Worm (Caenorhabditis elegans): ENCODE results near the gene F13A7.7.

F13A7.7 gene

DNA sequence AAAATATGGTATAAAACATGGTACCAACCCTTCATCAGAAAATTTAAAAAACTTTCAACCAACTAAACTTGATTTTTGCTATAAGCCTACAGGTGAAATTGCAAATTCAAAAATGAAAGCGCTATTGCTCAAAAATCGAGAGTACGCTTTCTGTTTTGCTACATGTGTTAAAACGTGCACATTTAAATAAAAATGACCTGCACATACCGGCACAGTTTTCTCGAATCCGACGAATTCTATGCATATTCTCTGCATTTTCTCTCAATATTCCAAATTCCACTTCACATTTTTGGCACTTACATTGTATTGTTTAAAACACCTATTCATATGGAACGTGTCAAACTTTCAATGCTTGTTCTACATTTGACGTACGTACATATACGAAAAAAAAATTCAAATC lies 26.9 kb upstream of the F13A7.7 start, which contains the start of gene srh-145:
Gene srh-145 (plus strand): TSS at position 193 of the 400 bp plus-strand sequence.
- TF ChIP-seq tlp-1 (tag; optimal IDR thresholded peaks at IDR 0.05) (no peak), nhr-20 (tag; optimal IDR thresholded peaks at IDR 0.05) (no peak), lsy-2 (tag; optimal IDR thresholded peaks at IDR 0.05) (no peak), jun-1 (tag; optimal IDR thresholded peaks at IDR 0.05) (no peak), elt-3 (tag; optimal IDR thresholded peaks at IDR 0.05) (no peak), ceh-63 (GFP tag; optimal IDR thresholded peaks at IDR 0.05) (no peak), nhr-12 (tag; optimal IDR thresholded peaks at IDR 0.05) (no peak), efl-3 (GFP tag; optimal IDR thresholded peaks at IDR 0.05) (no peak), nhr-76 (tag; optimal IDR thresholded peaks at IDR 0.05) (no peak), pax-3 (tag; optimal IDR thresholded peaks at IDR 0.05) (no peak), swsn-7 (tag; optimal IDR thresholded peaks at IDR 0.05) (no peak), lin-14 (GFP tag; optimal IDR thresholded peaks at IDR 0.05) (no peak), sup-37 (GFP tag; optimal IDR thresholded peaks at IDR 0.05) (no peak), unc-30 (tag; optimal IDR thresholded peaks at IDR 0.05) (no peak), mab-9 (GFP tag; IDR thresholded peaks at IDR 0.05) (no peak), nhr-19 (GFP tag; conservative IDR thresholded peaks at IDR 0.05) (no peak)

DNA sequence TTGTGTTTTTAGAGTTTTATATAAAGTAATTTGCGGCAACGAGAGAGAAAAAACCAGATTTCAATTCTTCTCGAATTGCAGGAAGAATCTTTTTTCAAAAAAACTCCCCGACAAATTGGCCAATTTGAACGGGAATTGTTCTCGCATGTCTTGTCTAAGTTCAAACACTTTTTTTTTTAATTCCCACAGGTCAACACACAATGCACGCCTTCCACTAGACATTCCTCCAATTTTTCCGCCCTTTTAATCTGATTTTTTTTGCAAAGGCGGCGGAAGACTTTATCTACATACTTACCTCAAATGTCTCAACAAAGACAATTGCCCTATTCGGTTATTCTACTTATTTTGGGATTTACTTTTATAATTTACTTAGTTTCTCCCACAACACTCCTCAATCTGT lies 24.0 kb upstream of the F13A7.7 start, which contains the start of gene F26D2.3:
Gene F26D2.3 (plus strand): TSS at position 301 of the 400 bp plus-strand sequence.
- TF ChIP-seq unc-86 (tag; optimal IDR thresholded peaks at IDR 0.05) (no peak), dpl-1 (GFP tag; optimal IDR thresholded peaks at IDR 0.05) (no peak), nhr-20 (tag; optimal IDR thresholded peaks at IDR 0.05) (no peak), zag-1 (tag; optimal IDR thresholded peaks at IDR 0.05) (no peak), unc-98 (GFP tag; IDR thresholded peaks at IDR 0.05) (no peak), nhr-71 (tag; optimal IDR thresholded peaks at IDR 0.05) (no peak)

- TF ChIP-seq nhr-11 (tag; optimal IDR thresholded peaks at IDR 0.05) (no peak), efl-3 (GFP tag; optimal IDR thresholded peaks at IDR 0.05) (no peak)
Measured at ce11 chrV:16406357-16406756, 22.7 kb upstream of the F13A7.7 start.

DNA sequence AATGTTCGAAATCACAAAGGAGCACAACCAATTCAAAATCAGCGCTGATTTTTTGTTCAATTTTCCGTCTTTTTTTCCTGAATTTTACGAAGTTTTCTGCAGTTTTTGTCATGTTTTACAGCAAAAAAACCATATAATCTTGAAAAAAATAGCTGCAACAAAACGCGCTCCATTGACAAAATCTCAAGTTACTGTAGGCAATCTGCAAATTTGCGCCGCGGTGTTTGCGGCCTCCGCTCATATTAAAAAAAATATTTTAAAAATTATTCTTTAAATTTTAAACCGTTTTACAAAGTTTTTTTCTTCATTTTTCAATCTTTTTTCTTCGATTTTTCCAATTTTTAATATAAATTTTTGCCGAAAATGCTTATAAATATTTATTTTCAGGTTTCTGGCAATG lies 21.7 kb upstream of the F13A7.7 start:
- peak in 1 of 2 experiments; percentile 85 for TF ChIP-seq efl-1 (optimal IDR thresholded peaks at IDR 0.05)
- no peak for TF ChIP-seq efl-1 (GFP tag; optimal IDR thresholded peaks at IDR 0.05 in 1 of 2)
- TF ChIP-seq unc-62 (GFP tag; optimal IDR thresholded peaks at IDR 0.05), result no peak
- TF ChIP-seq sptf-1 (tag; optimal IDR thresholded peaks at IDR 0.05), result no peak
- no peak for TF ChIP-seq ztf-11 (tag; optimal IDR thresholded peaks at IDR 0.05)
- TF ChIP-seq nhr-12 (tag; optimal IDR thresholded peaks at IDR 0.05), result no peak
- no peak for TF ChIP-seq nhr-28 (tag; optimal IDR thresholded peaks at IDR 0.05)
- TF ChIP-seq isw-1 (GFP tag; IDR thresholded peaks at IDR 0.05), result no peak
- TF ChIP-seq nhr-90 (tag; optimal IDR thresholded peaks at IDR 0.05; ENCODE audit: poor library complexity), result no peak
- no peak for TF ChIP-seq ceh-63 (GFP tag; optimal IDR thresholded peaks at IDR 0.05)

ce11 chrV:16403974-16404373 lies 20.3 kb upstream of the F13A7.7 start, which contains the start of gene syp-1:
Gene syp-1, plus strand, starts transcription at chrV:16404274.
- TF ChIP-seq sox-4 (tag; optimal IDR thresholded peaks at IDR 0.05) (no peak), grh-1 (GFP tag; IDR thresholded peaks at IDR 0.05) (no peak), mep-1 (tag; optimal IDR thresholded peaks at IDR 0.05) (no peak), unc-98 (GFP tag; IDR thresholded peaks at IDR 0.05) (no peak), elt-2 (tag; optimal IDR thresholded peaks at IDR 0.05) (no peak), hpl-2 (GFP tag; optimal IDR thresholded peaks at IDR 0.05) (no peak), ztf-4 (tag; optimal IDR thresholded peaks at IDR 0.05) (no peak), sup-37 (GFP tag; optimal IDR thresholded peaks at IDR 0.05) (no peak), nhr-71 (tag; optimal IDR thresholded peaks at IDR 0.05) (no peak), fkh-10 (GFP tag; optimal IDR thresholded peaks at IDR 0.05) (no peak), nhr-84 (tag; optimal IDR thresholded peaks at IDR 0.05) (no peak), mef-2 (tag; optimal IDR thresholded peaks at IDR 0.05) (no peak), egl-27 (tag; optimal IDR thresholded peaks at IDR 0.05) (no peak), zip-4 (GFP tag; optimal IDR thresholded peaks at IDR 0.05) (no peak), ceh-88 (GFP tag; IDR thresholded peaks at IDR 0.05) (no peak)
